Fruit fly (Drosophila melanogaster): Measurements from ENCODE around the gene CG32631.

- TF ChIP-seq Hr96 (GFP tag; optimal IDR thresholded peaks at IDR 0.05) = no peak
- no peak for TF ChIP-seq toe (GFP tag; optimal IDR thresholded peaks at IDR 0.05)
- TF ChIP-seq Clk (GFP tag; optimal IDR thresholded peaks at IDR 0.05) = no peak
- no peak for TF ChIP-seq Mnt (GFP tag; optimal IDR thresholded peaks at IDR 0.05)
- no peak for TF ChIP-seq CG5204 (GFP tag; optimal IDR thresholded peaks at IDR 0.05)
- no peak for TF ChIP-seq CG12768 (GFP tag; optimal IDR thresholded peaks at IDR 0.05)
- TF ChIP-seq ovo (GFP tag; optimal IDR thresholded peaks at IDR 0.05) = no peak
- no peak for TF ChIP-seq CG14711 (tag; optimal IDR thresholded peaks at IDR 0.05)
- TF ChIP-seq CG7101 (tag; optimal IDR thresholded peaks at IDR 0.05) = no peak
- no peak for TF ChIP-seq tj (GFP tag; optimal IDR thresholded peaks at IDR 0.05)
- no peak for TF ChIP-seq CG11617 (GFP tag; optimal IDR thresholded peaks at IDR 0.05)
- no peak for TF ChIP-seq CG33017 (tag; optimal IDR thresholded peaks at IDR 0.05)
- TF ChIP-seq pad (GFP tag; optimal IDR thresholded peaks at IDR 0.05) = no peak
Measured at dm6 chrX:13542084-13542483, 14.2 kb upstream of the CG32631 start.

Data from whole organism, adult.